Worm (Caenorhabditis elegans): ENCODE results near the gene F44E2.8.

DNA sequence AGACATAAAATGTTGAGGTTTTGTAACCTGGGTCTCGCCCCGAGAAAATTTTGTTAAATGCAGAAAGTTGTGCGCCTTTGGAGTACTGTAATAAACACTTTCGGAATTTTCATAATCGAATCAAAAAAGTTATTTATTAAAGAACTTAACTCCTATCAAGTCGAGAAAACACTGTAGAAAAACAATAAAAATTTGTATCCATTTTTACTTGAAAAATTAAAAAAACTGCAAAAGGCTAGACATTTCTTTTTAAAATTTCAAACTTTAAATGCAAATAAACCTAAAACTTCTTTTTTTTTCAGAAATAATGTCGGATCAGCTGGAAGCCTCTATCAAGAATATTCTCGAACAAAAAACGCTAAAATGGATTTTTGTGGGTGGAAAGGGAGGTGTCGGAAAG lies 45.1 kb upstream of the F44E2.8 start, which contains the start of gene asna-1:
- TF ChIP-seq him-1 (tag; optimal IDR thresholded peaks at IDR 0.05) (no peak), dao-5 (tag; optimal IDR thresholded peaks at IDR 0.05) (no peak), W03F9.2 (tag; optimal IDR thresholded peaks at IDR 0.05) (no peak)

All from whole organism, L4/young adult.